Worm (Caenorhabditis elegans) whole organism, mixed stage, embryonic: ENCODE data around the gene mrpl-18.

Source experiments
- ces-1 ChIP-seq: fragments of 150-350 bp; optimal IDR thresholded peaks from 2 replicates; lab custom pipeline; 2014; ENCODE audit warnings: missing biosample characterization, missing genetic modification reagents, missing genetic modification characterization
- elt-1 ChIP-seq: sonication (generic microtip); optimal IDR thresholded peaks from 2 replicates; lab custom pipeline; 2017; ENCODE audit warnings: missing genetic modification characterization, mild to moderate bottlenecking, missing compliant biosample characterization, antibody characterized with exemption, moderate library complexity, borderline replicate concordance; ENCODE audit not compliant: insufficient read depth
- lin-13 ChIP-seq: fragments of 150-350 bp; optimal IDR thresholded peaks from 2 replicates; lab custom pipeline; 2014; ENCODE audit warnings: missing biosample characterization, missing genetic modification characterization
- nhr-12 ChIP-seq: fragments of 150-350 bp; optimal IDR thresholded peaks from 2 replicates; lab custom pipeline; 2014; ENCODE audit warnings: missing biosample characterization, missing genetic modification characterization
- snpc-4 ChIP-seq: fragments of 150-350 bp; optimal IDR thresholded peaks from 2 replicates; lab custom pipeline; 2014; ENCODE audit warnings: missing biosample characterization, missing genetic modification characterization
- unc-120 ChIP-seq: sonication (generic microtip); optimal IDR thresholded peaks from 2 replicates; lab custom pipeline; 2017; ENCODE audit warnings: missing genetic modification characterization, missing compliant biosample characterization; ENCODE audit not compliant: poor library complexity, severe bottlenecking
- unc-39 ChIP-seq: fragments of 150-350 bp; optimal IDR thresholded peaks from 2 replicates; lab custom pipeline; 2014; ENCODE audit warnings: missing biosample characterization, missing genetic modification characterization
- ztf-11 ChIP-seq: fragments of 150-350 bp; optimal IDR thresholded peaks from 2 replicates; lab custom pipeline; 2014; ENCODE audit warnings: missing biosample characterization, missing genetic modification characterization

ce11 chrIII:8117155-8117554 is 27.7 kb upstream of the mrpl-18 start:
- TF ChIP-seq ztf-11 (tag; lab: Kevin White, UChicago) (no peak), nhr-12 (tag; lab: Kevin White, UChicago) (no peak), elt-1 (no peak), lin-13 (tag; lab: Kevin White, UChicago) (no peak), snpc-4 (tag; lab: Kevin White, UChicago) (no peak), unc-120 (no peak), unc-39 (no peak), ces-1 (GFP tag; lab: Kevin White, UChicago) (no peak)
